Worm (Caenorhabditis elegans): Measurements from ENCODE around the gene F20C5.6.
"Not testable (repeated sequence)": the region's sequence is repeated elsewhere in the genome, so short reads cannot be mapped to it uniquely, and the experiment has no call there.

The F20C5.6 gene

ce11 chrIV:8793223-8793622, 20.2 kb upstream of the F20C5.6 start:
- TF ChIP-seq ceh-82 (tag; optimal IDR thresholded peaks at IDR 0.05) (no peak), elt-1 (tag; optimal IDR thresholded peaks at IDR 0.05) (peak; percentile 37), egl-5 (tag; optimal IDR thresholded peaks at IDR 0.05) (no peak), zag-1 (tag; optimal IDR thresholded peaks at IDR 0.05) (no peak), pha-4 (tag; optimal IDR thresholded peaks at IDR 0.05) (no peak), jun-1 (tag; optimal IDR thresholded peaks at IDR 0.05) (peak; percentile 24), elt-2 (tag; optimal IDR thresholded peaks at IDR 0.05) (peak; percentile 70), hmg-11 (tag; optimal IDR thresholded peaks at IDR 0.05) (peak; percentile 8), pqm-1 (tag; optimal IDR thresholded peaks at IDR 0.05) (peak; percentile 24), nhr-43 (tag; optimal IDR thresholded peaks at IDR 0.05; ENCODE audit: poor library complexity, severe bottlenecking) (peak; percentile 63), unc-62 (GFP tag; optimal IDR thresholded peaks at IDR 0.05) (peak; percentile 8), ceh-16 (tag; optimal IDR thresholded peaks at IDR 0.05) (no peak), nhr-67 (tag; optimal IDR thresholded peaks at IDR 0.05) (no peak), elt-3 (tag; optimal IDR thresholded peaks at IDR 0.05) (peak; percentile 37 to 99 (median 61)), nhr-23 (tag; optimal IDR thresholded peaks at IDR 0.05) (peak; percentile 93), unc-39 (tag; optimal IDR thresholded peaks at IDR 0.05) (no peak), skn-1 (tag; optimal IDR thresholded peaks at IDR 0.05) (no peak), ztf-11 (tag; optimal IDR thresholded peaks at IDR 0.05) (no peak), nhr-11 (tag; optimal IDR thresholded peaks at IDR 0.05) (no peak), snpc-4 (tag; optimal IDR thresholded peaks at IDR 0.05) (no peak), lsy-12 (tag; optimal IDR thresholded peaks at IDR 0.05) (peak; percentile 11), lin-15B (tag; optimal IDR thresholded peaks at IDR 0.05) (no peak), nfya-1 (tag; optimal IDR thresholded peaks at IDR 0.05; ENCODE audit: insufficient read depth) (peak; percentile 5), aly-2 (tag; optimal IDR thresholded peaks at IDR 0.05) (no peak), nhr-25 (tag; optimal IDR thresholded peaks at IDR 0.05) (peak; percentile 77), fos-1 (tag; optimal IDR thresholded peaks at IDR 0.05) (no peak), ama-1 (optimal IDR thresholded peaks at IDR 0.05) (peak; percentile 69), ceh-28 (tag; optimal IDR thresholded peaks at IDR 0.05) (peak; percentile 3), ztf-4 (tag; optimal IDR thresholded peaks at IDR 0.05) (no peak), daf-12 (tag; optimal IDR thresholded peaks at IDR 0.05) (peak; percentile 52), egl-27 (tag; optimal IDR thresholded peaks at IDR 0.05) (peak; percentile 40), fkh-2 (tag; optimal IDR thresholded peaks at IDR 0.05) (no peak)

- no peak for TF ChIP-seq ceh-82 (tag; optimal IDR thresholded peaks at IDR 0.05)
- no peak for TF ChIP-seq hmg-11 (tag; optimal IDR thresholded peaks at IDR 0.05)
- no peak for TF ChIP-seq ztf-11 (tag; optimal IDR thresholded peaks at IDR 0.05)
- no peak for TF ChIP-seq aly-2 (tag; optimal IDR thresholded peaks at IDR 0.05)
- no peak for TF ChIP-seq ceh-16 (tag; optimal IDR thresholded peaks at IDR 0.05)
- TF ChIP-seq nhr-237 (tag; optimal IDR thresholded peaks at IDR 0.05), result no peak
- TF ChIP-seq mml-1 (tag; optimal IDR thresholded peaks at IDR 0.05), result no peak
Observed at ce11 chrIV:8792808-8793207, 19.8 kb upstream of the F20C5.6 start, which contains the start of gene C33D9.3. Gene C33D9.3 (minus strand): TSS chrIV:8792908.

- TF ChIP-seq pqm-1 (tag; optimal IDR thresholded peaks at IDR 0.05), result no peak
- TF ChIP-seq sea-2 (GFP tag; optimal IDR thresholded peaks at IDR 0.05), result no peak
Observed at ce11 chrIV:8790144-8790543, 17.1 kb upstream of the F20C5.6 start, which contains the start of gene sru-35. Gene sru-35 (minus strand): TSS chrIV:8790244.

ce11 chrIV:8788048-8788447, 15.0 kb upstream of the F20C5.6 start, which contains the start of gene C33D9.10:
Gene C33D9.10 (minus strand): TSS chrIV:8788148.
- TF ChIP-seq pqm-1, ceh-28, elt-3 (tag; optimal IDR thresholded peaks at IDR 0.05): not testable (repeated sequence)

ce11 chrIV:8786654-8787053, 13.6 kb upstream of the F20C5.6 start, which contains the start of gene C33D9.8:
Gene C33D9.8 (minus strand): TSS chrIV:8786752.
- TF ChIP-seq nhr-25 (tag; optimal IDR thresholded peaks at IDR 0.05), result no peak
- no peak for TF ChIP-seq ama-1 (optimal IDR thresholded peaks at IDR 0.05)
- TF ChIP-seq nfya-1 (tag; optimal IDR thresholded peaks at IDR 0.05; ENCODE audit: insufficient read depth), result peak; percentile 7
- TF ChIP-seq nhr-28 (tag; optimal IDR thresholded peaks at IDR 0.05), result no peak
- TF ChIP-seq skn-1 (tag; optimal IDR thresholded peaks at IDR 0.05), result no peak
- TF ChIP-seq ceh-9 (tag; optimal IDR thresholded peaks at IDR 0.05), result no peak
- TF ChIP-seq daf-12 (tag; optimal IDR thresholded peaks at IDR 0.05), result no peak
- TF ChIP-seq eor-1 (tag; optimal IDR thresholded peaks at IDR 0.05), result no peak
- TF ChIP-seq pha-4 (tag; optimal IDR thresholded peaks at IDR 0.05), result peak; percentile 30
- TF ChIP-seq lin-39 (tag; optimal IDR thresholded peaks at IDR 0.05), result no peak
- no peak for TF ChIP-seq ZK546.5 (tag; optimal IDR thresholded peaks at IDR 0.05)
- TF ChIP-seq hmg-11 (tag; optimal IDR thresholded peaks at IDR 0.05), result no peak
- TF ChIP-seq sea-2 (GFP tag; optimal IDR thresholded peaks at IDR 0.05), result no peak
- TF ChIP-seq fos-1 (tag; optimal IDR thresholded peaks at IDR 0.05), result no peak
- TF ChIP-seq jun-1 (tag; optimal IDR thresholded peaks at IDR 0.05), result no peak

Data from whole organism, L3 larva.